Worm (Caenorhabditis elegans): ENCODE results near the gene ZK673.6.

ce11 chrII:10502491-10503063 is 38.4 kb upstream of the ZK673.6 start, which contains the start of gene myrf-1:
- TF ChIP-seq F13H6.1 (tag; optimal IDR thresholded peaks at IDR 0.05) (peak; percentile 77), lim-6 (tag; optimal IDR thresholded peaks at IDR 0.05) (no peak), pqm-1 (tag; optimal IDR thresholded peaks at IDR 0.05) (peak; percentile 80), fkh-10 (GFP tag; optimal IDR thresholded peaks at IDR 0.05) (no peak), lin-11 (tag; optimal IDR thresholded peaks at IDR 0.05) (peak; percentile 28), ceh-30 (tag; optimal IDR thresholded peaks at IDR 0.05) (no peak), zip-5 (tag; optimal IDR thresholded peaks at IDR 0.05) (no peak), pha-4 (tag; optimal IDR thresholded peaks at IDR 0.05) (no peak), C08G9.2 (tag; optimal IDR thresholded peaks at IDR 0.05) (peak; percentile 77)

Measured in whole organism, late embryonic.